Worm (Caenorhabditis elegans) whole organism, mixed stage, embryonic: ENCODE measurements around the gene F07E5.7.
"Not testable (repeated sequence)": the region's sequence is repeated elsewhere in the genome, so short reads cannot be mapped to it uniquely, and the experiment has no call there.

Source experiments
- M03D4.4 ChIP-seq: sonication (generic microtip); optimal IDR thresholded peaks from 2 replicates; lab custom pipeline; 2017; ENCODE audit warnings: mild to moderate bottlenecking, missing genetic modification characterization, missing compliant biosample characterization
- bed-3 ChIP-seq: fragments of 200-800 bp; sonication (Bioruptor generic); optimal IDR thresholded peaks from 3 replicates; lab custom pipeline; 2018; ENCODE audit warnings: mild to moderate bottlenecking, missing genetic modification characterization, moderate library complexity, missing compliant biosample characterization
- blmp-1 ChIP-seq: fragments of 150-350 bp; optimal IDR thresholded peaks from 2 replicates; lab custom pipeline; 2014; ENCODE audit warnings: missing biosample characterization, missing genetic modification characterization
- ceh-39 ChIP-seq: fragments of 150-350 bp; optimal IDR thresholded peaks from 2 replicates; lab custom pipeline; 2014; ENCODE audit warnings: missing biosample characterization, missing genetic modification characterization
- ceh-43 ChIP-seq: fragments of 200-800 bp; sonication (Bioruptor generic); optimal IDR thresholded peaks from 2 replicates; lab custom pipeline; 2018; ENCODE audit warnings: mild to moderate bottlenecking, missing genetic modification characterization, moderate library complexity, missing compliant biosample characterization
- ceh-83 ChIP-seq: fragments of 200-800 bp; sonication (Bioruptor generic); optimal IDR thresholded peaks from 2 replicates; lab custom pipeline; 2018; ENCODE audit warnings: mild to moderate bottlenecking, missing genetic modification characterization, missing compliant biosample characterization
- cnd-1 ChIP-seq: fragments of 200-800 bp; sonication (Bioruptor generic); optimal IDR thresholded peaks from 2 replicates; lab custom pipeline; 2018; ENCODE audit warnings: mild to moderate bottlenecking, missing genetic modification characterization, missing compliant biosample characterization
- drap-1 ChIP-seq: fragments of 200-800 bp; sonication (Bioruptor generic); optimal IDR thresholded peaks from 3 replicates; lab custom pipeline; 2018; ENCODE audit warnings: mild to moderate bottlenecking, missing genetic modification characterization, missing compliant biosample characterization
- elt-1 ChIP-seq: sonication (generic microtip); optimal IDR thresholded peaks from 2 replicates; lab custom pipeline; 2017; ENCODE audit warnings: missing genetic modification characterization, mild to moderate bottlenecking, missing compliant biosample characterization, antibody characterized with exemption, moderate library complexity, borderline replicate concordance; ENCODE audit not compliant: insufficient read depth
- flh-1 ChIP-seq: fragments of 200-800 bp; sonication (Bioruptor generic); optimal IDR thresholded peaks from 2 replicates; lab custom pipeline; 2018; ENCODE audit warnings: mild to moderate bottlenecking, missing genetic modification characterization, moderate library complexity, missing compliant biosample characterization
- ham-2 ChIP-seq: fragments of 200-800 bp; sonication (Bioruptor generic); optimal IDR thresholded peaks from 2 replicates; lab custom pipeline; 2018; ENCODE audit warnings: mild to moderate bottlenecking, missing genetic modification characterization, missing compliant biosample characterization
- hlh-1 ChIP-seq: fragments of 150-350 bp; optimal IDR thresholded peaks from 2 replicates; lab custom pipeline; 2014; ENCODE audit warnings: missing biosample characterization, missing genetic modification reagents, missing genetic modification characterization
- lin-13 ChIP-seq: fragments of 150-350 bp; optimal IDR thresholded peaks from 2 replicates; lab custom pipeline; 2014; ENCODE audit warnings: missing biosample characterization, missing genetic modification characterization
- lin-32 ChIP-seq: fragments of 200-800 bp; sonication (Bioruptor generic); optimal IDR thresholded peaks from 2 replicates; lab custom pipeline; 2018; ENCODE audit warnings: mild to moderate bottlenecking, missing genetic modification characterization, missing compliant biosample characterization
- lsy-2 ChIP-seq: fragments of 150-350 bp; optimal IDR thresholded peaks from 2 replicates; lab custom pipeline; 2014; ENCODE audit warnings: missing biosample characterization, missing genetic modification characterization
- mab-5 ChIP-seq: fragments of 150-350 bp; optimal IDR thresholded peaks from 2 replicates; lab custom pipeline; 2014; ENCODE audit warnings: missing biosample characterization, missing genetic modification characterization
- mep-1 ChIP-seq: fragments of 150-350 bp; optimal IDR thresholded peaks from 2 replicates; lab custom pipeline; 2017; ENCODE audit warnings: missing biosample characterization, missing genetic modification reagents, missing genetic modification characterization, inconsistent platforms
- mls-2 ChIP-seq: sonication (generic microtip); optimal IDR thresholded peaks from 2 replicates; lab custom pipeline; 2016; ENCODE audit warnings: mild to moderate bottlenecking, missing genetic modification characterization, moderate library complexity, missing compliant biosample characterization
- nhr-2 ChIP-seq: fragments of 150-350 bp; optimal IDR thresholded peaks from 2 replicates; lab custom pipeline; 2014; ENCODE audit warnings: missing biosample characterization, missing genetic modification characterization
- nhr-237 ChIP-seq: fragments of 150-350 bp; optimal IDR thresholded peaks from 2 replicates; lab custom pipeline; 2014; ENCODE audit warnings: missing biosample characterization, missing genetic modification characterization
- nhr-28 ChIP-seq: fragments of 150-350 bp; optimal IDR thresholded peaks from 2 replicates; lab custom pipeline; 2014; ENCODE audit warnings: missing biosample characterization, missing genetic modification characterization
- nhr-76 ChIP-seq: sonication (generic microtip); optimal IDR thresholded peaks from 2 replicates; lab custom pipeline; 2017; ENCODE audit warnings: missing biosample characterization, missing genetic modification characterization
- sem-2 ChIP-seq: fragments of 200-800 bp; sonication (Bioruptor generic); optimal IDR thresholded peaks from 2 replicates; lab custom pipeline; 2018; ENCODE audit warnings: mild to moderate bottlenecking, missing genetic modification characterization, missing compliant biosample characterization
- sptf-1 ChIP-seq: sonication (generic microtip); optimal IDR thresholded peaks from 2 replicates; lab custom pipeline; 2017; ENCODE audit warnings: mild to moderate bottlenecking, missing genetic modification characterization, moderate library complexity, missing compliant biosample characterization
- unc-39 ChIP-seq: fragments of 150-350 bp; optimal IDR thresholded peaks from 2 replicates; lab custom pipeline; 2014; ENCODE audit warnings: missing biosample characterization, missing genetic modification characterization
- unc-62 ChIP-seq: fragments of 150-350 bp; optimal IDR thresholded peaks from 2 replicates; lab custom pipeline; 2014; ENCODE audit warnings: missing biosample characterization, missing genetic modification reagents, missing genetic modification characterization
- zip-8 ChIP-seq: fragments of 150-350 bp; optimal IDR thresholded peaks from 2 replicates; lab custom pipeline; 2014; ENCODE audit warnings: missing biosample characterization, missing genetic modification characterization
- ztf-11 ChIP-seq: fragments of 150-350 bp; optimal IDR thresholded peaks from 2 replicates; lab custom pipeline; 2014; ENCODE audit warnings: missing biosample characterization, missing genetic modification characterization

Gene F07E5.7

ce11 chrII:2031852-2032251 is 39.5 kb downstream of the F07E5.7 start, which contains the start of gene bath-5:
Gene bath-5, minus strand, starts transcription at chrII:2031952.
- TF ChIP-seq lsy-2 (tag; lab: Kevin White, UChicago) (no peak), mep-1 (no peak), mab-5 (tag; lab: Kevin White, UChicago) (no peak), blmp-1 (no peak), lin-32 (GFP tag; lab: Kevin White, UChicago) (no peak), ztf-11 (no peak), elt-1 (tag; lab: Kevin White, UChicago) (no peak), bed-3 (GFP tag; lab: Kevin White, UChicago) (no peak), zip-8 (tag; lab: Kevin White, UChicago) (no peak), unc-39 (tag; lab: Kevin White, UChicago) (no peak), hlh-1 (no peak), ham-2 (no peak), mls-2 (tag; lab: Kevin White, UChicago) (no peak), lin-13 (tag; lab: Kevin White, UChicago) (no peak), drap-1 (GFP tag; lab: Kevin White, UChicago) (no peak), nhr-28 (no peak), nhr-2 (tag; lab: Kevin White, UChicago) (no peak), nhr-76 (no peak)

ce11 chrII:2030367-2030766 is 41.0 kb downstream of the F07E5.7 start, which contains the start of gene bath-3:
Gene bath-3, minus strand, starts transcription at chrII:2030467.
- TF ChIP-seq unc-39 (tag; lab: Kevin White, UChicago) (no peak), M03D4.4 (no peak), ztf-11 (no peak), zip-8 (tag; lab: Kevin White, UChicago) (no peak), mls-2 (tag; lab: Kevin White, UChicago) (no peak), ceh-83 (GFP tag; lab: Kevin White, UChicago) (no peak), sem-2 (GFP tag; lab: Kevin White, UChicago) (no peak), flh-1 (GFP tag; lab: Kevin White, UChicago) (no peak), nhr-76 (no peak), elt-1 (tag; lab: Kevin White, UChicago) (no peak), ceh-43 (GFP tag; lab: Kevin White, UChicago) (no peak), hlh-1 (no peak)

DNA sequence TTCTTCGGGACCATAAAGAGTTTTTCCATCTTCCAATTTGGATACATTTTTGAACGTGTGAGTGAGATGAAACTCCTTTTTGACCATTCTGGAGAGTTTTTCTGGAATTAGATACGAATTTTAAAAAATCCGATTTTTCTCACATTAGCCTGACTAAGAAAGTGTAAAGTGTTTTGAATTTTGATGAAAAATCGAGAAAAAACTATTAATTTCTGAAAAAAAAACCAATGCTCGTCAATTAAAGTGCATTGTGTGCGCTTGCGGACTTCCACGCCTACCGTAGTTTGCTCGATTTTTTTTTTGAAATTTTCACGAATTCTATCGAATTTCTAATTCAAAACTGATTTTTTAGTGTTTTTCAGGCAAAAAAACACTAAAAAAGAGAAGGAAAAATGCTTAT is 42.6 kb downstream of the F07E5.7 start, which contains the start of gene bath-1:
bath-1 (minus strand) TSS at position 101 of the 400 bp plus-strand sequence.
- TF ChIP-seq lsy-2 (tag; lab: Kevin White, UChicago) = no peak
- TF ChIP-seq ceh-43 (GFP tag; lab: Kevin White, UChicago) = no peak
- TF ChIP-seq cnd-1 (tag; lab: Kevin White, UChicago) = no peak
- TF ChIP-seq unc-62 (GFP tag; lab: Kevin White, UChicago) = no peak
- TF ChIP-seq blmp-1 = no peak
- no peak for TF ChIP-seq nhr-76
- TF ChIP-seq flh-1 (GFP tag; lab: Kevin White, UChicago) = no peak
- no peak for TF ChIP-seq mep-1
- no peak for TF ChIP-seq sptf-1 (tag; lab: Kevin White, UChicago)

ce11 chrII:2026525-2026924 is 44.8 kb downstream of the F07E5.7 start, which contains the start of gene bath-21:
Gene bath-21, minus strand, starts transcription at chrII:2026625.
- TF ChIP-seq ceh-39 (tag; lab: Kevin White, UChicago) = no peak
- no peak for TF ChIP-seq lin-13 (tag; lab: Kevin White, UChicago)
- no peak for TF ChIP-seq nhr-237 (tag; lab: Kevin White, UChicago)

- TF ChIP-seq lin-32 (GFP tag; lab: Kevin White, UChicago); nhr-28; lin-13 (tag; lab: Kevin White, UChicago): not testable (repeated sequence)
- TF ChIP-seq, all 35 proteins: peak for 0; not testable (repeated sequence) for 35
Measured at ce11 chrII:2023514-2023913, 47.8 kb downstream of the F07E5.7 start, which contains the start of gene cya-2. Gene cya-2, minus strand, starts transcription at chrII:2023614.
